Worm (Caenorhabditis elegans) whole organism, L4 larva: ENCODE results near the gene irld-17.
A peak's percentile ranks its signal among the peaks of the same experiment; 100 is the strongest.

ENCODE experiments used
- D1046.2 ChIP-seq: fragments of 200-800 bp; sonication (Bioruptor generic); IDR thresholded peaks from 2 replicates; pipeline ENCODE4 v1.3.6; 2022; ENCODE audit warnings: missing genetic modification characterization, missing compliant biosample characterization
- F10B5.3 ChIP-seq: sonication (generic microtip); optimal IDR thresholded peaks from 2 replicates; lab custom pipeline; 2016; ENCODE audit warnings: mild to moderate bottlenecking, missing genetic modification characterization, missing compliant biosample characterization
- F26F4.8 ChIP-seq: fragments of 200-800 bp; sonication (Bioruptor generic); conservative IDR thresholded peaks from 2 replicates; pipeline ENCODE4 v1.3.6; 2022; ENCODE audit warnings: missing genetic modification characterization, missing compliant biosample characterization
- F49E8.2 ChIP-seq: sonication (generic microtip); optimal IDR thresholded peaks from 2 replicates; lab custom pipeline; 2016; ENCODE audit warnings: missing compliant biosample characterization, mild to moderate bottlenecking, missing genetic modification characterization, borderline replicate concordance
- T20F7.1 ChIP-seq: fragments of 200-800 bp; sonication (Bioruptor generic); optimal IDR thresholded peaks from 2 replicates; lab custom pipeline; 2018; ENCODE audit warnings: mild to moderate bottlenecking, missing genetic modification characterization, missing compliant biosample characterization
- T26A8.4 ChIP-seq: fragments of 200-800 bp; sonication (Bioruptor generic); IDR thresholded peaks from 2 replicates; pipeline ENCODE4 v1.3.6; 2022; ENCODE audit warnings: missing genetic modification characterization, missing compliant biosample characterization
- Y48G9A.11 ChIP-seq: fragments of 200-800 bp; sonication (Bioruptor generic); IDR thresholded peaks from 2 replicates; pipeline ENCODE4 v1.3.6; 2022; ENCODE audit warnings: missing genetic modification reagents, missing genetic modification characterization, missing compliant biosample characterization
- Y5F2A.4 ChIP-seq: fragments of 200-800 bp; sonication (Bioruptor generic); optimal IDR thresholded peaks from 2 replicates; lab custom pipeline; 2018; ENCODE audit warnings: mild to moderate bottlenecking, missing genetic modification characterization, missing compliant biosample characterization
- aha-1 ChIP-seq: fragments of 150-350 bp; peaks from one replicate; lab custom pipeline; 2014; ENCODE audit warnings: missing biosample characterization, missing genetic modification characterization
- attf-4 ChIP-seq: sonication (generic microtip); optimal IDR thresholded peaks from 3 replicates; lab custom pipeline; 2017; ENCODE audit warnings: missing biosample characterization, missing genetic modification characterization
- ceh-44 ChIP-seq: fragments of 200-800 bp; sonication (Bioruptor generic); IDR thresholded peaks from 2 replicates; pipeline ENCODE4 v1.3.6; 2022; ENCODE audit warnings: missing genetic modification reagents, missing genetic modification characterization, missing compliant biosample characterization
- ceh-82 ChIP-seq: sonication (generic microtip); optimal IDR thresholded peaks from 2 replicates; lab custom pipeline; 2017; ENCODE audit warnings: missing biosample characterization, missing genetic modification characterization
- cey-2 ChIP-seq: sonication (generic microtip); optimal IDR thresholded peaks from 3 replicates; lab custom pipeline; 2017; ENCODE audit warnings: missing genetic modification characterization, mild to moderate bottlenecking, missing compliant biosample characterization, antibody characterized with exemption, borderline replicate concordance; ENCODE audit not compliant: insufficient read depth
- daf-12 ChIP-seq: fragments of 150-350 bp; optimal IDR thresholded peaks from 2 replicates; lab custom pipeline; 2014; ENCODE audit warnings: missing biosample characterization, missing genetic modification reagents, missing genetic modification characterization
- daf-16 ChIP-seq, 3 experiments: sonication (generic microtip); optimal IDR thresholded peaks; 2 replicates each; lab custom pipeline; 2016 to 2017; ENCODE audit warnings: missing genetic modification characterization in 3 of 3, missing genetic modification reagents in 3 of 3, mild to moderate bottlenecking in 2 of 3, missing compliant biosample characterization in 2 of 3, missing biosample characterization in 1 of 3, moderate library complexity in 1 of 3
- daf-19 ChIP-seq: fragments of 200-800 bp; sonication (Bioruptor generic); conservative IDR thresholded peaks from 2 replicates; pipeline ENCODE4 v1.3.6; 2022; ENCODE audit warnings: missing genetic modification characterization, missing compliant biosample characterization
- dmd-6 ChIP-seq: fragments of 200-800 bp; sonication (Bioruptor generic); IDR thresholded peaks from 2 replicates; pipeline ENCODE4 v1.3.6; 2022; ENCODE audit warnings: missing genetic modification reagents, missing genetic modification characterization, missing compliant biosample characterization
- dpl-1 ChIP-seq: fragments of 150-350 bp; optimal IDR thresholded peaks from 2 replicates; lab custom pipeline; 2014; ENCODE audit warnings: missing biosample characterization, missing genetic modification reagents, missing genetic modification characterization
- duxl-1 ChIP-seq: sonication (generic microtip); optimal IDR thresholded peaks from 2 replicates; lab custom pipeline; 2016; ENCODE audit warnings: mild to moderate bottlenecking, missing genetic modification characterization, moderate library complexity, missing compliant biosample characterization; ENCODE audit not compliant: poor library complexity
- egl-27 ChIP-seq: sonication (generic microtip); optimal IDR thresholded peaks from 3 replicates; lab custom pipeline; 2017; ENCODE audit warnings: missing biosample characterization, missing genetic modification reagents, missing genetic modification characterization
- hmg-1.1 ChIP-seq: fragments of 200-800 bp; sonication (Bioruptor generic); IDR thresholded peaks from 2 replicates; pipeline ENCODE4 v1.3.6; 2022; ENCODE audit warnings: missing genetic modification reagents, missing genetic modification characterization, missing compliant biosample characterization
- lim-7 ChIP-seq: fragments of 200-800 bp; sonication (Bioruptor generic); IDR thresholded peaks from 2 replicates; pipeline ENCODE4 v1.3.6; 2022; ENCODE audit warnings: missing genetic modification characterization, missing compliant biosample characterization
- lin-1 ChIP-seq: fragments of 200-800 bp; sonication (Bioruptor generic); IDR thresholded peaks from 2 replicates; pipeline ENCODE4 v1.3.6; 2022; ENCODE audit warnings: missing genetic modification reagents, missing genetic modification characterization, missing compliant biosample characterization
- lin-13 ChIP-seq: fragments of 150-350 bp; optimal IDR thresholded peaks from 2 replicates; lab custom pipeline; 2014; ENCODE audit warnings: missing biosample characterization, missing genetic modification reagents, missing genetic modification characterization
- lin-15B ChIP-seq: fragments of 150-350 bp; sonication (generic microtip); optimal IDR thresholded peaks from 3 replicates; lab custom pipeline; 2014; ENCODE audit warnings: missing biosample characterization, missing genetic modification characterization
- lin-38 ChIP-seq: fragments of 200-800 bp; sonication (Bioruptor generic); IDR thresholded peaks from 2 replicates; pipeline ENCODE4 v1.3.6; 2022; ENCODE audit warnings: missing genetic modification reagents, missing genetic modification characterization, missing compliant biosample characterization
- madf-9 ChIP-seq: fragments of 200-800 bp; sonication (Bioruptor generic); conservative IDR thresholded peaks from 2 replicates; pipeline ENCODE4 v1.3.6; 2022; ENCODE audit warnings: missing genetic modification reagents, missing genetic modification characterization, missing compliant biosample characterization
- mxl-2 ChIP-seq: fragments of 200-800 bp; sonication (Bioruptor generic); conservative IDR thresholded peaks from 2 replicates; pipeline ENCODE4 v1.3.6; 2022; ENCODE audit warnings: missing genetic modification reagents, missing genetic modification characterization, missing compliant biosample characterization
- mxl-3 ChIP-seq: fragments of 200-800 bp; sonication (Bioruptor generic); optimal IDR thresholded peaks from 2 replicates; lab custom pipeline; 2018; ENCODE audit warnings: mild to moderate bottlenecking, missing genetic modification characterization, missing compliant biosample characterization
- nhr-102 ChIP-seq: sonication (generic microtip); optimal IDR thresholded peaks from 2 replicates; lab custom pipeline; 2016; ENCODE audit warnings: mild to moderate bottlenecking, missing genetic modification characterization, moderate library complexity, missing compliant biosample characterization
- nhr-11 ChIP-seq: fragments of 150-350 bp; optimal IDR thresholded peaks from 2 replicates; lab custom pipeline; 2014; ENCODE audit warnings: missing biosample characterization, missing genetic modification characterization
- nhr-111 ChIP-seq: fragments of 200-800 bp; sonication (Bioruptor generic); optimal IDR thresholded peaks from 2 replicates; lab custom pipeline; 2018; ENCODE audit warnings: mild to moderate bottlenecking, missing genetic modification characterization, missing compliant biosample characterization
- nhr-25 ChIP-seq: sonication (generic microtip); optimal IDR thresholded peaks from 2 replicates; lab custom pipeline; 2017; ENCODE audit warnings: missing genetic modification characterization, mild to moderate bottlenecking, missing compliant biosample characterization, antibody characterized with exemption, moderate library complexity, borderline replicate concordance; ENCODE audit not compliant: insufficient read depth
- nhr-28 ChIP-seq: fragments of 150-350 bp; optimal IDR thresholded peaks from 2 replicates; lab custom pipeline; 2014; ENCODE audit warnings: missing biosample characterization, missing genetic modification characterization
- nhr-48 ChIP-seq: sonication (generic microtip); optimal IDR thresholded peaks from 2 replicates; lab custom pipeline; 2016; ENCODE audit warnings: mild to moderate bottlenecking, missing genetic modification characterization, missing compliant biosample characterization
- nhr-76 ChIP-seq: fragments of 150-350 bp; optimal IDR thresholded peaks from 2 replicates; lab custom pipeline; 2014; ENCODE audit warnings: missing biosample characterization, missing genetic modification characterization
- nhr-77 ChIP-seq: fragments of 150-350 bp; optimal IDR thresholded peaks from 2 replicates; lab custom pipeline; 2014; ENCODE audit warnings: missing biosample characterization, missing genetic modification characterization
- php-3 ChIP-seq: fragments of 200-800 bp; sonication (Bioruptor generic); IDR thresholded peaks from 2 replicates; pipeline ENCODE4 v1.3.6; 2022; ENCODE audit warnings: missing genetic modification reagents, missing genetic modification characterization, missing compliant biosample characterization
- rbr-2 ChIP-seq: sonication (generic microtip); optimal IDR thresholded peaks from 2 replicates; lab custom pipeline; 2016; ENCODE audit warnings: missing genotype, missing genetic modification characterization, missing compliant biosample characterization
- snpc-1.2 ChIP-seq: fragments of 200-800 bp; sonication (Bioruptor generic); IDR thresholded peaks from 2 replicates; pipeline ENCODE4 v1.3.6; 2022; ENCODE audit warnings: missing genetic modification reagents, missing genetic modification characterization, missing compliant biosample characterization
- spr-3 ChIP-seq: fragments of 200-800 bp; sonication (Bioruptor generic); optimal IDR thresholded peaks from 2 replicates; lab custom pipeline; 2018; ENCODE audit warnings: mild to moderate bottlenecking, missing genetic modification characterization, missing compliant biosample characterization
- unc-39 ChIP-seq: sonication (generic microtip); optimal IDR thresholded peaks from 2 replicates; lab custom pipeline; 2017; ENCODE audit warnings: missing biosample characterization, missing genetic modification characterization
- zfp-3 ChIP-seq: fragments of 200-800 bp; sonication (Bioruptor generic); conservative IDR thresholded peaks from 2 replicates; pipeline ENCODE4 v1.3.6; 2022; ENCODE audit warnings: missing genetic modification reagents, missing genetic modification characterization, missing compliant biosample characterization

The irld-17 gene

ce11 chrV:1643886-1644285, 12.1 kb downstream of the irld-17 start, which contains the start of gene alh-2:
TSS of gene alh-2 (plus strand) at chrV:1644169.
- no peak for TF ChIP-seq mxl-3 (GFP tag; lab: Kevin White, UChicago)
- TF ChIP-seq T20F7.1 (GFP tag; lab: Kevin White, UChicago): no peak
- TF ChIP-seq attf-4 (tag; lab: Kevin White, UChicago): no peak
- no peak for TF ChIP-seq zfp-3 (GFP tag; lab: Robert Waterston, UW)
- TF ChIP-seq rbr-2: no peak
- TF ChIP-seq daf-16 (GFP tag; optimal IDR thresholded peaks at IDR 0.05; lab: Kevin White, UChicago): peak in 1 of 2 experiments; percentile 96
- TF ChIP-seq daf-16 (tag; optimal IDR thresholded peaks at IDR 0.05; lab: Kevin White, UChicago): no peak
- TF ChIP-seq hmg-1.1: no peak
- TF ChIP-seq ceh-82 (tag; lab: Kevin White, UChicago): no peak

- no peak for TF ChIP-seq dpl-1 (GFP tag; lab: Kevin White, UChicago)
- TF ChIP-seq aha-1 (tag; lab: Kevin White, UChicago): peak; percentile 67
- TF ChIP-seq cey-2 (tag; lab: Kevin White, UChicago): no peak
These were observed 16.2 kb downstream of the irld-17 start, which contains the start of gene irld-45 for ce11 chrV:1648000-1648399. TSS of gene irld-45 (plus strand) at chrV:1648300.

- TF ChIP-seq F26F4.8 (GFP tag; lab: Robert Waterston, UW) (no peak), dmd-6 (GFP tag; lab: Robert Waterston, UW) (no peak), nhr-11 (tag; lab: Kevin White, UChicago) (no peak), nhr-25 (no peak)
These were observed 19.2 kb downstream of the irld-17 start, which contains the start of gene irld-44 for ce11 chrV:1651045-1651444. TSS of gene irld-44 (plus strand) at chrV:1651345.

- TF ChIP-seq T26A8.4 (GFP tag; lab: Robert Waterston, UW): no peak
- no peak for TF ChIP-seq daf-12 (tag; lab: Kevin White, UChicago)
- no peak for TF ChIP-seq rbr-2
- TF ChIP-seq Y5F2A.4 (GFP tag; lab: Kevin White, UChicago): no peak
- TF ChIP-seq spr-3 (GFP tag; lab: Kevin White, UChicago): no peak
- TF ChIP-seq F10B5.3 (tag; lab: Kevin White, UChicago): no peak
- no peak for TF ChIP-seq nhr-77 (tag; lab: Kevin White, UChicago)
- no peak for TF ChIP-seq duxl-1 (tag; lab: Kevin White, UChicago)
- TF ChIP-seq lin-38 (GFP tag; lab: Robert Waterston, UW): no peak
- TF ChIP-seq nhr-111 (GFP tag; lab: Kevin White, UChicago): no peak
- no peak for TF ChIP-seq nhr-76 (tag; lab: Kevin White, UChicago)
- no peak for TF ChIP-seq F49E8.2 (tag; lab: Kevin White, UChicago)
- no peak for TF ChIP-seq lin-15B (tag; lab: Kevin White, UChicago)
- no peak for TF ChIP-seq lim-7
- TF ChIP-seq D1046.2: no peak
- TF ChIP-seq madf-9 (GFP tag; lab: Robert Waterston, UW): no peak
- no peak for TF ChIP-seq egl-27 (tag; lab: Kevin White, UChicago)
- TF ChIP-seq nhr-28: no peak
- no peak for TF ChIP-seq lin-1
These were observed 23.0 kb downstream of the irld-17 start, which contains the start of gene irld-11 for ce11 chrV:1654845-1655244. TSS of gene irld-11 (plus strand) at chrV:1655145.

ce11 chrV:1662270-1662669, 30.5 kb downstream of the irld-17 start, which contains the start of gene irld-40:
TSS of gene irld-40 (plus strand) at chrV:1662570.
- TF ChIP-seq lin-13 (no peak), snpc-1.2 (GFP tag; lab: Robert Waterston, UW) (no peak), nhr-48 (no peak), php-3 (no peak), duxl-1 (tag; lab: Kevin White, UChicago) (no peak), ceh-44 (GFP tag; lab: Robert Waterston, UW) (no peak), nhr-11 (tag; lab: Kevin White, UChicago) (no peak), lin-15B (tag; lab: Kevin White, UChicago) (no peak), unc-39 (no peak), nhr-102 (tag; lab: Kevin White, UChicago) (no peak), daf-19 (GFP tag; lab: Robert Waterston, UW) (no peak), mxl-2 (GFP tag; lab: Robert Waterston, UW) (no peak), mxl-3 (GFP tag; lab: Kevin White, UChicago) (no peak), F49E8.2 (tag; lab: Kevin White, UChicago) (no peak), Y48G9A.11 (GFP tag; lab: Robert Waterston, UW) (no peak)
- TF ChIP-seq, all 104 proteins: peak for 0
